Fruit fly (Drosophila melanogaster) whole organism, pupa: ENCODE results near the gene Gapdh2.

Experiments
- CG8159 ChIP-seq: fragments of 200-800 bp; sonication (Bioruptor generic); optimal IDR thresholded peaks from 3 replicates; lab custom pipeline; 2018; ENCODE audit warnings: missing biosample characterization, mild to moderate bottlenecking, missing genetic modification characterization, moderate library complexity
- EcR ChIP-seq: fragments of 200-800 bp; sonication (Bioruptor generic); optimal IDR thresholded peaks from 3 replicates; lab custom pipeline; 2019; ENCODE audit warnings: missing biosample characterization, missing genetic modification characterization, mild to moderate bottlenecking, moderate library complexity, missing genetic modification reagents
- Ets98B ChIP-seq: fragments of 200-800 bp; sonication (Bioruptor generic); IDR thresholded peaks from 2 replicates; pipeline ENCODE4 v1.3.6; 2022; ENCODE audit warnings: missing biosample characterization, missing genetic modification characterization

dm6 chrX:15840003-15840402 is 27.9 kb upstream of the Gapdh2 start:
- TF ChIP-seq EcR (GFP tag; lab: Kevin White, UChicago) (no peak), Ets98B (GFP tag; lab: Robert Waterston, UW) (no peak), CG8159 (tag; lab: Kevin White, UChicago) (no peak)
